Worm (Caenorhabditis elegans): ENCODE results near the gene F26F2.7.

ce11 chrV:20558270-20558669 is 22.5 kb upstream of the F26F2.7 start, which contains the start of gene abf-4:
- TF ChIP-seq pqm-1 (tag; optimal IDR thresholded peaks at IDR 0.05), result no peak
- no peak for TF ChIP-seq egl-27 (tag; optimal IDR thresholded peaks at IDR 0.05)
- no peak for TF ChIP-seq tbx-2 (tag; optimal IDR thresholded peaks at IDR 0.05)
- no peak for TF ChIP-seq skn-1 (tag; optimal IDR thresholded peaks at IDR 0.05)
- TF ChIP-seq nhr-28 (tag; optimal IDR thresholded peaks at IDR 0.05), result no peak
- no peak for TF ChIP-seq fos-1 (tag; optimal IDR thresholded peaks at IDR 0.05)
- no peak for TF ChIP-seq ztf-4 (tag; optimal IDR thresholded peaks at IDR 0.05)
- TF ChIP-seq unc-62 (GFP tag; optimal IDR thresholded peaks at IDR 0.05), result no peak
